Worm (Caenorhabditis elegans): ENCODE measurements around the gene stg-1.

The stg-1 gene

ce11 chrII:10028195-10028594, 32.3 kb downstream of the stg-1 start, which contains the start of gene F52H3.6:
F52H3.6 (minus strand) TSS chrII:10028422.
- TF ChIP-seq dve-1 (tag; optimal IDR thresholded peaks at IDR 0.05): no peak
- no peak for TF ChIP-seq lin-11 (tag; optimal IDR thresholded peaks at IDR 0.05)
- TF ChIP-seq fkh-6 (tag; optimal IDR thresholded peaks at IDR 0.05): no peak
- no peak for TF ChIP-seq eyg-1 (tag; optimal IDR thresholded peaks at IDR 0.05)
- TF ChIP-seq che-1 (tag; optimal IDR thresholded peaks at IDR 0.05): no peak
- TF ChIP-seq pha-2 (tag; optimal IDR thresholded peaks at IDR 0.05): no peak
- TF ChIP-seq ceh-45 (GFP tag; IDR thresholded peaks at IDR 0.05): no peak
- TF ChIP-seq unc-3 (GFP tag; conservative IDR thresholded peaks at IDR 0.05): no peak
- TF ChIP-seq unc-3 (tag; optimal IDR thresholded peaks at IDR 0.05): no peak
- no peak for TF ChIP-seq pax-1 (tag; optimal IDR thresholded peaks at IDR 0.05)
- TF ChIP-seq sdc-2 (tag; optimal IDR thresholded peaks at IDR 0.05): no peak
- no peak for TF ChIP-seq ceh-34 (tag; optimal IDR thresholded peaks at IDR 0.05)
- no peak for TF ChIP-seq hlh-15 (tag; optimal IDR thresholded peaks at IDR 0.05)

- TF ChIP-seq unc-55 (GFP tag; optimal IDR thresholded peaks at IDR 0.05): peak; percentile 93
- no peak for TF ChIP-seq ahr-1 (tag; optimal IDR thresholded peaks at IDR 0.05)
- TF ChIP-seq eyg-1 (tag; optimal IDR thresholded peaks at IDR 0.05): no peak
- TF ChIP-seq nhr-232 (tag; optimal IDR thresholded peaks at IDR 0.05): no peak
- TF ChIP-seq ets-4 (tag; optimal IDR thresholded peaks at IDR 0.05): no peak
- TF ChIP-seq unc-42 (tag; optimal IDR thresholded peaks at IDR 0.05): no peak
- TF ChIP-seq rnt-1 (tag; optimal IDR thresholded peaks at IDR 0.05): peak; percentile 35
- no peak for TF ChIP-seq hlh-13 (GFP tag; optimal IDR thresholded peaks at IDR 0.05)
- TF ChIP-seq tbx-2 (tag; optimal IDR thresholded peaks at IDR 0.05): no peak
Observed at ce11 chrII:10025059-10025458, 35.4 kb downstream of the stg-1 start.

- TF ChIP-seq unc-3 (GFP tag; conservative IDR thresholded peaks at IDR 0.05): no peak
- no peak for TF ChIP-seq unc-3 (tag; optimal IDR thresholded peaks at IDR 0.05)
- TF ChIP-seq unc-42 (tag; optimal IDR thresholded peaks at IDR 0.05): peak; percentile 91
- TF ChIP-seq sox-2 (GFP tag; IDR thresholded peaks at IDR 0.05): no peak
Observed at ce11 chrII:10021749-10022148, 38.7 kb downstream of the stg-1 start.

ce11 chrII:10019669-10020068, 40.8 kb downstream of the stg-1 start:
- TF ChIP-seq rnt-1 (tag; optimal IDR thresholded peaks at IDR 0.05): no peak
- TF ChIP-seq ceh-24 (tag; optimal IDR thresholded peaks at IDR 0.05): no peak
- TF ChIP-seq elt-2 (tag; optimal IDR thresholded peaks at IDR 0.05): no peak
- no peak for TF ChIP-seq ceh-9 (tag; optimal IDR thresholded peaks at IDR 0.05)
- TF ChIP-seq lim-6 (tag; optimal IDR thresholded peaks at IDR 0.05): no peak
- TF ChIP-seq dve-1 (tag; optimal IDR thresholded peaks at IDR 0.05): no peak

ce11 chrII:10017528-10017927, 42.9 kb downstream of the stg-1 start:
- TF ChIP-seq elt-4 (tag; optimal IDR thresholded peaks at IDR 0.05): no peak
- no peak for TF ChIP-seq ceh-30 (tag; optimal IDR thresholded peaks at IDR 0.05)
- no peak for TF ChIP-seq pat-9 (tag; optimal IDR thresholded peaks at IDR 0.05)
- no peak for TF ChIP-seq mec-3 (tag; optimal IDR thresholded peaks at IDR 0.05; ENCODE audit: borderline replicate concordance)
- TF ChIP-seq zip-5 (tag; optimal IDR thresholded peaks at IDR 0.05): no peak
- no peak for TF ChIP-seq nhr-11 (tag; optimal IDR thresholded peaks at IDR 0.05)
- no peak for TF ChIP-seq ceh-48 (tag; optimal IDR thresholded peaks at IDR 0.05)
- TF ChIP-seq tbx-7 (tag; optimal IDR thresholded peaks at IDR 0.05): no peak
- TF ChIP-seq ztf-16 (tag; optimal IDR thresholded peaks at IDR 0.05): no peak
- TF ChIP-seq ceh-22 (tag; optimal IDR thresholded peaks at IDR 0.05): no peak

All from whole organism, late embryonic.